Worm (Caenorhabditis elegans) whole organism, L3 larva: ENCODE measurements around the gene kdp-1.

Experiments used
- ceh-28 ChIP-seq: fragments of 150-350 bp; optimal IDR thresholded peaks from 2 replicates; lab custom pipeline; 2014; ENCODE audit warnings: missing biosample characterization, missing genetic modification reagents, missing genetic modification characterization
- egl-27 ChIP-seq: sonication (generic microtip); optimal IDR thresholded peaks from 4 replicates; lab custom pipeline; 2017; ENCODE audit warnings: missing biosample characterization, missing genetic modification reagents, missing genetic modification characterization
- elt-1 ChIP-seq: fragments of 150-350 bp; optimal IDR thresholded peaks from 2 replicates; lab custom pipeline; 2014; ENCODE audit warnings: missing biosample characterization, missing genetic modification characterization
- mdl-1 ChIP-seq: fragments of 150-350 bp; optimal IDR thresholded peaks from 2 replicates; lab custom pipeline; 2014; ENCODE audit warnings: missing biosample characterization, missing genetic modification characterization
- skn-1 ChIP-seq: fragments of 150-350 bp; optimal IDR thresholded peaks from 2 replicates; lab custom pipeline; 2014; ENCODE audit warnings: missing biosample characterization, missing genetic modification characterization
- zag-1 ChIP-seq: fragments of 150-350 bp; optimal IDR thresholded peaks from 2 replicates; lab custom pipeline; 2014; ENCODE audit warnings: missing biosample characterization, missing genetic modification characterization

- TF ChIP-seq mdl-1 (tag; lab: Kevin White, UChicago) (no peak), zag-1 (tag; lab: Kevin White, UChicago) (no peak), elt-1 (tag; lab: Kevin White, UChicago) (no peak), egl-27 (tag; lab: Kevin White, UChicago) (no peak), skn-1 (tag; lab: Kevin White, UChicago) (no peak), ceh-28 (tag; lab: Kevin White, UChicago) (no peak)
Observed at ce11 chrIV:13282778-13283177, 17.2 kb upstream of the kdp-1 start, which contains the start of gene cpsf-3.
